Worm (Caenorhabditis elegans) whole organism, early embryonic: Measurements from ENCODE around the gene str-250.

Experiments used
- B0310.2 ChIP-seq: sonication (generic microtip); optimal IDR thresholded peaks from 2 replicates; lab custom pipeline; 2016; ENCODE audit warnings: mild to moderate bottlenecking, missing genetic modification characterization, missing compliant biosample characterization
- F13C5.2 ChIP-seq: sonication (generic microtip); optimal IDR thresholded peaks from 2 replicates; lab custom pipeline; 2017; ENCODE audit warnings: mild to moderate bottlenecking, missing genetic modification characterization, inconsistent platforms, missing compliant biosample characterization
- aly-1 ChIP-seq: sonication (generic microtip); optimal IDR thresholded peaks from 2 replicates; lab custom pipeline; 2016; ENCODE audit warnings: missing genetic modification characterization, missing compliant biosample characterization
- ama-1 ChIP-seq: fragments of 150-350 bp; optimal IDR thresholded peaks from 2 replicates; lab custom pipeline; 2014
- ceh-36 ChIP-seq: sonication (generic microtip); optimal IDR thresholded peaks from 2 replicates; lab custom pipeline; 2016; ENCODE audit warnings: missing genetic modification characterization, inconsistent platforms, missing compliant biosample characterization
- ets-7 ChIP-seq: sonication (generic microtip); optimal IDR thresholded peaks from 2 replicates; lab custom pipeline; 2016; ENCODE audit warnings: missing genotype, missing genetic modification characterization, missing compliant biosample characterization
- hmbx-1 ChIP-seq: sonication (generic microtip); optimal IDR thresholded peaks from 2 replicates; lab custom pipeline; 2016; ENCODE audit warnings: mild to moderate bottlenecking, missing genetic modification characterization, missing compliant biosample characterization
- hnd-1 ChIP-seq: sonication (generic microtip); optimal IDR thresholded peaks from 2 replicates; lab custom pipeline; 2016; ENCODE audit warnings: missing genetic modification characterization, missing compliant biosample characterization
- pes-1 ChIP-seq: fragments of 200-800 bp; sonication (Bioruptor generic); IDR thresholded peaks from 2 replicates; pipeline ENCODE4 v1.3.6; 2022; ENCODE audit warnings: missing genetic modification reagents, missing genetic modification characterization, missing compliant biosample characterization
- tbx-11 ChIP-seq: fragments of 200-800 bp; sonication (Bioruptor generic); IDR thresholded peaks from 2 replicates; pipeline ENCODE4 v1.3.6; 2022; ENCODE audit warnings: missing genetic modification characterization, missing compliant biosample characterization
- tra-4 ChIP-seq: sonication (generic microtip); optimal IDR thresholded peaks from 2 replicates; lab custom pipeline; 2017; ENCODE audit warnings: missing genetic modification characterization, missing compliant biosample characterization

ce11 chrV:13891489-13891888 is 27.0 kb upstream of the str-250 start:
- no peak for TF ChIP-seq pes-1 (GFP tag; lab: Robert Waterston, UW)
- TF ChIP-seq hmbx-1 (tag; lab: Kevin White, UChicago), result no peak
- no peak for TF ChIP-seq ceh-36 (tag; lab: Kevin White, UChicago)
- TF ChIP-seq ama-1 (lab: Kevin White, UChicago), result no peak
- no peak for TF ChIP-seq tra-4 (tag; lab: Kevin White, UChicago)
- no peak for TF ChIP-seq F13C5.2
- no peak for TF ChIP-seq B0310.2 (tag; lab: Kevin White, UChicago)
- no peak for TF ChIP-seq tbx-11 (GFP tag; lab: Robert Waterston, UW)
- TF ChIP-seq aly-1, result no peak
- TF ChIP-seq hnd-1 (tag; lab: Kevin White, UChicago), result no peak
- no peak for TF ChIP-seq ets-7 (tag; lab: Kevin White, UChicago)
